Worm (Caenorhabditis elegans): ENCODE measurements around the gene math-34.
"Not testable (repeated sequence)": the region's sequence is repeated elsewhere in the genome, so short reads cannot be mapped to it uniquely, and the experiment has no call there.

DNA sequence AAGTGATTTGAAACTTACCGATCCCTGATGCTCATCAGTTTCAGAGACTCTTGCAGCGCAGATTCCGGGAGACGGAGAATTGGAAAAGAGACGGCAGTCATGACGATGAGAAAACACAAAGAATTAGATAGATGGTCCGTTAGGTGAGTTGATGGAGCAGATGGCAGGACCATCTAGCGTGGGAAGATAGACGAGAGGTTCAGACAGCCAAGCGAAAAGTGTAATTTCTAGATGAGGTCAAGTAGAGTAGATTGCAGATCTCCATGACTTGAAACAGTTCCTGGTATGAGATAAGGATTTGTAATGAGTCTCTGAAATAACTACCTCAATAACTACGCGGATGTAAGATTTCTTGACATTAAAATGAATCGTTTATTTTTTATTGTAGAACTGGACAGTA is 32.7 kb upstream of the math-34 start, which contains the start of gene F45D11.11:
- TF ChIP-seq ztf-29 (GFP tag; IDR thresholded peaks at IDR 0.05); med-1 (GFP tag; optimal IDR thresholded peaks at IDR 0.05; ENCODE audit: insufficient read depth): not testable (repeated sequence)

Measured in whole organism, midembryonic.